Fruit fly (Drosophila melanogaster): ENCODE results near the gene Arglu1.

- TF ChIP-seq CG5204 (GFP tag; optimal IDR thresholded peaks at IDR 0.05) (no peak), CG7101 (tag; optimal IDR thresholded peaks at IDR 0.05) (peak; percentile 81), toe (GFP tag; optimal IDR thresholded peaks at IDR 0.05) (no peak), ovo (GFP tag; optimal IDR thresholded peaks at IDR 0.05) (peak; percentile 18), Mnt (GFP tag; optimal IDR thresholded peaks at IDR 0.05) (peak; percentile 100), cic (GFP tag; optimal IDR thresholded peaks at IDR 0.05) (peak; percentile 19)
Measured at dm6 chr2L:9894871-9895364, 43.0 kb downstream of the Arglu1 start, which contains the start of gene Bka.

Measured in whole organism, adult.